Fruit fly (Drosophila melanogaster) whole organism, embryonic: ENCODE results near the gene Rift.

Experiments used
- ATbp ChIP-seq: fragments of 200-800 bp; sonication (Bioruptor generic); optimal IDR thresholded peaks from 2 replicates; lab custom pipeline; 2017; ENCODE audit warnings: missing biosample characterization, mild to moderate bottlenecking, missing genetic modification characterization, missing genetic modification reagents
- Atf6 ChIP-seq: fragments of 200-800 bp; sonication (Bioruptor generic); IDR thresholded peaks from 2 replicates; pipeline ENCODE4 v1.3.6; 2022; ENCODE audit warnings: missing biosample characterization, missing genetic modification characterization
- CG10274 ChIP-seq: fragments of 200-800 bp; sonication (Bioruptor generic); optimal IDR thresholded peaks from 3 replicates; lab custom pipeline; 2017; ENCODE audit warnings: missing biosample characterization, mild to moderate bottlenecking, missing genetic modification characterization
- CG10543 ChIP-seq: fragments of 200-800 bp; sonication (Bioruptor generic); optimal IDR thresholded peaks from 3 replicates; lab custom pipeline; 2017; ENCODE audit warnings: missing biosample characterization, mild to moderate bottlenecking, missing genetic modification characterization, moderate library complexity
- CG12299 ChIP-seq: fragments of 200-800 bp; sonication (Bioruptor generic); optimal IDR thresholded peaks from 2 replicates; lab custom pipeline; 2018; ENCODE audit warnings: missing biosample characterization, mild to moderate bottlenecking, missing genetic modification characterization
- CG13296 ChIP-seq: fragments of 200-800 bp; sonication (Bioruptor generic); optimal IDR thresholded peaks from 3 replicates; lab custom pipeline; 2018; ENCODE audit warnings: missing biosample characterization, mild to moderate bottlenecking, missing genetic modification characterization
- CG15073 ChIP-seq: fragments of 200-800 bp; sonication (Bioruptor generic); optimal IDR thresholded peaks from 2 replicates; lab custom pipeline; 2016; ENCODE audit warnings: missing biosample characterization, missing genetic modification characterization
- CG15269 ChIP-seq: fragments of 200-800 bp; sonication (Bioruptor generic); optimal IDR thresholded peaks from 2 replicates; lab custom pipeline; 2018; ENCODE audit warnings: missing biosample characterization, mild to moderate bottlenecking, missing genetic modification characterization, moderate library complexity
- CG16779 ChIP-seq: fragments of 200-800 bp; sonication (Bioruptor generic); IDR thresholded peaks from 2 replicates; pipeline ENCODE4 v1.3.6; 2022; ENCODE audit warnings: missing biosample characterization, missing genetic modification characterization
- CG18599 ChIP-seq: fragments of 200-800 bp; sonication (Bioruptor generic); optimal IDR thresholded peaks from 3 replicates; lab custom pipeline; 2017; ENCODE audit warnings: missing biosample characterization, missing genetic modification characterization, mild to moderate bottlenecking, moderate library complexity, missing genetic modification reagents
- CG2712 ChIP-seq: fragments of 200-800 bp; optimal IDR thresholded peaks from 3 replicates; lab custom pipeline; 2019; ENCODE audit warnings: missing biosample characterization, mild to moderate bottlenecking, missing genetic modification characterization, moderate library complexity
- CG32772 ChIP-seq: fragments of 200-800 bp; sonication (Bioruptor generic); IDR thresholded peaks from 2 replicates; pipeline ENCODE4 v1.3.6; 2022; ENCODE audit warnings: missing biosample characterization, missing genetic modification characterization
- CG33213 ChIP-seq: fragments of 200-800 bp; sonication (Bioruptor generic); optimal IDR thresholded peaks from 3 replicates; lab custom pipeline; 2016; ENCODE audit warnings: missing biosample characterization, missing genetic modification characterization
- CG34422 ChIP-seq: fragments of 200-800 bp; sonication (Bioruptor generic); IDR thresholded peaks from 3 replicates; pipeline ENCODE4 v1.3.6; 2022; ENCODE audit warnings: missing biosample characterization, missing genetic modification characterization
- CG3847 ChIP-seq: fragments of 200-800 bp; sonication (Bioruptor generic); IDR thresholded peaks from 2 replicates; pipeline ENCODE4 v1.3.6; 2022; ENCODE audit warnings: missing biosample characterization, missing genetic modification characterization
- CG7372 ChIP-seq: fragments of 200-800 bp; sonication (Bioruptor generic); IDR thresholded peaks from 2 replicates; pipeline ENCODE4 v1.3.6; 2022; ENCODE audit warnings: missing biosample characterization, missing genetic modification characterization
- CG7745 ChIP-seq: fragments of 200-800 bp; sonication (Bioruptor generic); optimal IDR thresholded peaks from 2 replicates; lab custom pipeline; 2018; ENCODE audit warnings: missing biosample characterization, mild to moderate bottlenecking, missing genetic modification characterization, moderate library complexity
- CG7786 ChIP-seq: fragments of 200-800 bp; sonication (Bioruptor generic); optimal IDR thresholded peaks from 2 replicates; lab custom pipeline; 2016; ENCODE audit warnings: missing biosample characterization, missing genetic modification characterization
- CG9876 ChIP-seq: fragments of 200-800 bp; sonication (Bioruptor generic); optimal IDR thresholded peaks from 2 replicates; lab custom pipeline; 2016; ENCODE audit warnings: missing biosample characterization, missing genetic modification characterization
- D19A ChIP-seq: fragments of 200-800 bp; optimal IDR thresholded peaks from 3 replicates; lab custom pipeline; 2019; ENCODE audit warnings: missing biosample characterization, mild to moderate bottlenecking, missing genetic modification characterization, moderate library complexity
- Deaf1 ChIP-seq: fragments of 200-800 bp; optimal IDR thresholded peaks from 3 replicates; lab custom pipeline; 2019; ENCODE audit warnings: missing biosample characterization, mild to moderate bottlenecking, missing genetic modification characterization, moderate library complexity
- Dref ChIP-seq: fragments of 200-800 bp; sonication (Bioruptor generic); IDR thresholded peaks from 2 replicates; pipeline ENCODE4 v1.3.6; 2022; ENCODE audit warnings: missing biosample characterization, missing genetic modification characterization
- Drgx ChIP-seq: fragments of 200-800 bp; sonication (Bioruptor generic); IDR thresholded peaks from 2 replicates; pipeline ENCODE4 v1.3.6; 2022; ENCODE audit warnings: missing biosample characterization, missing genetic modification characterization
- Eip74EF ChIP-seq, 2 experiments: fragments of 200-800 bp in 1 of 2; fragments of >200 bp in 1 of 2; sonication (Bioruptor generic) in 1 of 2; optimal IDR thresholded peaks; 2 replicates each; lab custom pipeline; 2017 to 2019; ENCODE audit warnings: missing biosample characterization in 2 of 2, missing genetic modification characterization in 2 of 2, mild to moderate bottlenecking in 1 of 2, moderate library complexity in 1 of 2
- Ets97D ChIP-seq: fragments of 200-800 bp; sonication (Bioruptor generic); optimal IDR thresholded peaks from 3 replicates; lab custom pipeline; 2016; ENCODE audit warnings: missing biosample characterization, missing genetic modification characterization
- HmgD ChIP-seq: fragments of 200-800 bp; sonication (Bioruptor generic); optimal IDR thresholded peaks from 3 replicates; lab custom pipeline; 2016; ENCODE audit warnings: missing biosample characterization, missing genetic modification characterization
- MBD-R2 ChIP-seq: fragments of 200-800 bp; sonication (Bioruptor generic); IDR thresholded peaks from 2 replicates; pipeline ENCODE4 v1.3.6; 2022; ENCODE audit warnings: missing biosample characterization, missing genetic modification characterization
- Spps ChIP-seq: fragments of 200-800 bp; sonication (Bioruptor generic); optimal IDR thresholded peaks from 2 replicates; lab custom pipeline; 2018; ENCODE audit warnings: missing biosample characterization, mild to moderate bottlenecking, missing genetic modification characterization
- Ssrp ChIP-seq: fragments of 200-800 bp; sonication (Bioruptor generic); optimal IDR thresholded peaks from 2 replicates; lab custom pipeline; 2018; ENCODE audit warnings: missing biosample characterization, mild to moderate bottlenecking, missing genetic modification characterization, moderate library complexity
- Trl ChIP-seq, 3 experiments: fragments of >200 bp in 2 of 3; fragments of 200-800 bp in 1 of 3; sonication (Bioruptor generic) in 1 of 3; optimal IDR thresholded peaks; 2 replicates in 1 of 3; 3 replicates in 2 of 3; lab custom pipeline; 2016 to 2017; ENCODE audit warnings: missing biosample characterization in 1 of 3, missing genetic modification characterization in 1 of 3
- abd-A ChIP-seq: fragments of 200-800 bp; sonication (Bioruptor generic); optimal IDR thresholded peaks from 3 replicates; lab custom pipeline; 2019; ENCODE audit warnings: missing biosample characterization, mild to moderate bottlenecking, missing genetic modification characterization, moderate library complexity
- aop ChIP-seq: fragments of 200-800 bp; sonication (Bioruptor generic); IDR thresholded peaks from 2 replicates; pipeline ENCODE4 v1.3.6; 2022; ENCODE audit warnings: missing biosample characterization, missing genetic modification characterization
- bab2 ChIP-seq: fragments of 200-800 bp; sonication (Bioruptor generic); optimal IDR thresholded peaks from 2 replicates; lab custom pipeline; 2016; ENCODE audit warnings: missing biosample characterization, missing genetic modification characterization
- cas ChIP-seq: fragments of 200-800 bp; sonication (Bioruptor generic); IDR thresholded peaks from 2 replicates; pipeline ENCODE4 v1.3.6; 2022; ENCODE audit warnings: missing biosample characterization, missing genetic modification characterization
- cg ChIP-seq: fragments of 200-800 bp; sonication (Bioruptor generic); optimal IDR thresholded peaks from 3 replicates; lab custom pipeline; 2019; ENCODE audit warnings: missing biosample characterization, mild to moderate bottlenecking, missing genetic modification characterization, moderate library complexity
- chinmo ChIP-seq: fragments of 200-800 bp; sonication (Bioruptor generic); IDR thresholded peaks from 4 replicates; pipeline ENCODE4 v1.3.6; 2022; ENCODE audit warnings: missing biosample characterization, missing genetic modification characterization; ENCODE audit not compliant: partially characterized antibody
- dati ChIP-seq: fragments of 200-800 bp; sonication (Bioruptor generic); IDR thresholded peaks from 2 replicates; pipeline ENCODE4 v1.3.6; 2022; ENCODE audit warnings: missing biosample characterization, missing genetic modification characterization
- dm ChIP-seq: fragments of 200-800 bp; sonication (Bioruptor generic); optimal IDR thresholded peaks from 3 replicates; lab custom pipeline; 2016; ENCODE audit warnings: missing biosample characterization, missing genetic modification characterization
- ewg ChIP-seq: fragments of 200-800 bp; sonication (Bioruptor generic); optimal IDR thresholded peaks from 3 replicates; lab custom pipeline; 2017; ENCODE audit warnings: mild to moderate bottlenecking, missing biosample characterization, missing genetic modification reagents, missing genetic modification characterization
- lab ChIP-seq: fragments of 200-800 bp; sonication (Bioruptor generic); optimal IDR thresholded peaks from 3 replicates; lab custom pipeline; 2017; ENCODE audit warnings: missing biosample characterization, missing genetic modification characterization, mild to moderate bottlenecking, moderate library complexity, missing genetic modification reagents
- oc ChIP-seq: fragments of 200-800 bp; sonication (Bioruptor generic); optimal IDR thresholded peaks from 2 replicates; lab custom pipeline; 2018; ENCODE audit warnings: missing biosample characterization, mild to moderate bottlenecking, missing genetic modification characterization, moderate library complexity
- scrt ChIP-seq: fragments of 200-800 bp; sonication (Bioruptor generic); optimal IDR thresholded peaks from 2 replicates; lab custom pipeline; 2018; ENCODE audit warnings: missing biosample characterization, mild to moderate bottlenecking, missing genetic modification characterization, moderate library complexity
- sr ChIP-seq: fragments of 200-800 bp; sonication (Bioruptor generic); IDR thresholded peaks from 3 replicates; pipeline ENCODE4 v1.3.6; 2022; ENCODE audit warnings: missing biosample characterization, missing genetic modification characterization
- stwl ChIP-seq: fragments of 200-800 bp; sonication (Bioruptor generic); optimal IDR thresholded peaks from 3 replicates; lab custom pipeline; 2018; ENCODE audit warnings: missing biosample characterization, mild to moderate bottlenecking, missing genetic modification characterization, moderate library complexity
- zen2 ChIP-seq: fragments of 200-800 bp; sonication (Bioruptor generic); IDR thresholded peaks from 3 replicates; pipeline ENCODE4 v1.3.6; 2022; ENCODE audit warnings: missing biosample characterization, missing genetic modification characterization; ENCODE audit not compliant: partially characterized antibody

Rift gene

DNA sequence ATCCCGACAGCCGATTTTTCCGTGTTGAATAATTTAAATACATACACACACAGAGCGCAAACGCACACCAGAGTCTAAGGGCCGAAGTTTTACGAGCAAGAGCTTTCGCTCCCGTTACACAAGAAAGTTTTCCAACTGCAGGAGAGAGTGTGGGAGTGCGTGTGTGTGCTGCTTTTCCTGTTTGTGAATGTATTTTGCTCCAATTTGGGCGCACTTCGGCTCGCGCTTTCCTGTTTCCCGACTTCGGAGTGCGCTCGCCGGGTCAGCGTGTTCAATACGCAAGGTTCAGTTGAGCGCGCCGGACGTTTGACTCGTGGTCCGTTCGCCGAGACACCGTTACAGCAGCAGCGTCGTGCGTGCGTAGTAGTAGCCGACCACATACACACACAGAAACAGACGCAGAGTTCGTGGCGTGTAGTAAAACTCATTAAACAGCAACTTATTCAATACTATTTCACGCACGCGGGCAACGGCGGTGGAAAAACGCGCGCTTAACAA lies 15.6 kb upstream of the Rift start:
- no peak for TF ChIP-seq Eip74EF (GFP tag; optimal IDR thresholded peaks at IDR 0.05; lab: Kevin White, UChicago)
- TF ChIP-seq chinmo (GFP tag; lab: Robert Waterston, UW): 0 out of 4 replicates have a peak, but pooled peaks have one; percentile 57
- TF ChIP-seq Drgx (GFP tag; lab: Robert Waterston, UW): no peak
- 0 out of 2 replicates have a peak, but pooled peaks have one; percentile 4 for TF ChIP-seq CG32772
- no peak for TF ChIP-seq cas (GFP tag; lab: Robert Waterston, UW)
- TF ChIP-seq CG10543: peak; percentile 10
- TF ChIP-seq Trl (optimal IDR thresholded peaks at IDR 0.05; lab: Kevin White, UChicago): peak in 1 of 2 experiments; percentile 18
- no peak for TF ChIP-seq Trl (GFP tag; optimal IDR thresholded peaks at IDR 0.05; lab: Kevin White, UChicago)
- peak; percentile 24; the same call in 1 of the 3 replicates for TF ChIP-seq CG34422 (GFP tag; lab: Robert Waterston, UW)
- peak; percentile 13 for TF ChIP-seq cg
- TF ChIP-seq CG16779: 0 out of 2 replicates have a peak, but pooled peaks have one; percentile 58
- TF ChIP-seq ewg: peak; percentile 74
- peak; percentile 22 for TF ChIP-seq scrt (GFP tag; lab: Kevin White, UChicago)
- TF ChIP-seq Deaf1 (tag; lab: Kevin White, UChicago): peak; percentile 95
- TF ChIP-seq, all 482 proteins: peak for 10

DNA sequence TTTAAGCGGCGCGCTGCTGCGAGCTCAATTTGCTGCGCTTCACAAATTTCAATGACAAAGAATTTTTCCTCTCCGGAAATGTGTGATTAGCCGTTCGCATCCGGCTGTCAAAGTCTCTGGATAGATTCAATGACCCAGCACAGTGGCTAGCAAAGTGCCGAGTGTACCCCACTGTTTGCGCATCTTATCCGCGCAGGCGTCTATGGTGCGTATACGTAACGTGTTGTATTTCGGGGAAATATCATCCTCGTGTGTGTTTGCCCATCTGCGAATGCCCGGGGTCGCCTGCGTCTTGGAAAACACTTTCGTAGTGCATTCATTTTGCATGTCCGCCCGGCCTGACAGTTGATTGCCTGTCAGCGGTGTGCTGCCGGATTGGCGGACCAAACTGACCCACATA lies 14.2 kb upstream of the Rift start:
- TF ChIP-seq CG9876 (GFP tag; lab: Kevin White, UChicago) (no peak), CG3847 (GFP tag; lab: Robert Waterston, UW) (no peak), HmgD (no peak), D19A (tag; lab: Kevin White, UChicago) (no peak), ATbp (GFP tag; lab: Kevin White, UChicago) (no peak), CG18599 (GFP tag; lab: Kevin White, UChicago) (peak; percentile 9), Spps (tag; lab: Kevin White, UChicago) (no peak), bab2 (no peak), stwl (tag; lab: Kevin White, UChicago) (no peak), dm (GFP tag; lab: Kevin White, UChicago) (no peak), CG13296 (GFP tag; lab: Kevin White, UChicago) (peak; percentile 0), lab (GFP tag; lab: Kevin White, UChicago) (peak; percentile 16), MBD-R2 (GFP tag; lab: Robert Waterston, UW) (no peak), CG7745 (tag; lab: Kevin White, UChicago) (no peak), CG33213 (GFP tag; lab: Kevin White, UChicago) (no peak), CG7786 (no peak), CG15073 (GFP tag; lab: Kevin White, UChicago) (no peak), sr (GFP tag; lab: Robert Waterston, UW) (no peak), Ssrp (tag; lab: Kevin White, UChicago) (no peak), dati (GFP tag; lab: Robert Waterston, UW) (no peak), chinmo (GFP tag; lab: Robert Waterston, UW) (0 out of 4 replicates have a peak, but pooled peaks have one; percentile 16), Ets97D (GFP tag; lab: Kevin White, UChicago) (peak; percentile 16), CG7372 (peak; percentile 44; the same call in 1 of the 2 replicates), Dref (GFP tag; lab: Robert Waterston, UW) (no peak), CG12299 (no peak), CG15269 (tag; lab: Kevin White, UChicago) (no peak), CG2712 (tag; lab: Kevin White, UChicago) (no peak), Deaf1 (tag; lab: Kevin White, UChicago) (peak; percentile 63), aop (GFP tag; lab: Robert Waterston, UW) (no peak), zen2 (0 out of 3 replicates have a peak, but pooled peaks have one; percentile 10), Atf6 (GFP tag; lab: Robert Waterston, UW) (no peak), ewg (peak; percentile 58), abd-A (tag; lab: Kevin White, UChicago) (peak; percentile 10), oc (tag; lab: Kevin White, UChicago) (no peak), Eip74EF (GFP tag; optimal IDR thresholded peaks at IDR 0.05; lab: Kevin White, UChicago) (no peak), CG10274 (GFP tag; lab: Kevin White, UChicago) (no peak)
